Fruit fly (Drosophila melanogaster) whole organism: ENCODE measurements around the gene CG17652.

ENCODE experiments used
- CG8478 ChIP-seq: fragments of >200 bp; optimal IDR thresholded peaks from 2 replicates; lab custom pipeline; 2018; ENCODE audit warnings: inconsistent platforms
- Dll ChIP-seq: fragments of >200 bp; optimal IDR thresholded peaks from 2 replicates; lab custom pipeline; 2017
- EcR ChIP-seq, 2 experiments: fragments of >200 bp; optimal IDR thresholded peaks; 2 replicates each; lab custom pipeline; 2017; ENCODE audit warnings: missing biosample characterization in 2 of 2, missing genetic modification characterization in 2 of 2, missing genetic modification reagents in 2 of 2
- pan ChIP-seq: fragments of >200 bp; optimal IDR thresholded peaks from 2 replicates; lab custom pipeline; 2017
- psq ChIP-seq: fragments of >200 bp; optimal IDR thresholded peaks from 2 replicates; lab custom pipeline; 2017
- usp ChIP-seq: fragments of >200 bp; optimal IDR thresholded peaks from 2 replicates; lab custom pipeline; 2017; ENCODE audit warnings: missing biosample characterization, missing genetic modification characterization, mixed read lengths

DNA sequence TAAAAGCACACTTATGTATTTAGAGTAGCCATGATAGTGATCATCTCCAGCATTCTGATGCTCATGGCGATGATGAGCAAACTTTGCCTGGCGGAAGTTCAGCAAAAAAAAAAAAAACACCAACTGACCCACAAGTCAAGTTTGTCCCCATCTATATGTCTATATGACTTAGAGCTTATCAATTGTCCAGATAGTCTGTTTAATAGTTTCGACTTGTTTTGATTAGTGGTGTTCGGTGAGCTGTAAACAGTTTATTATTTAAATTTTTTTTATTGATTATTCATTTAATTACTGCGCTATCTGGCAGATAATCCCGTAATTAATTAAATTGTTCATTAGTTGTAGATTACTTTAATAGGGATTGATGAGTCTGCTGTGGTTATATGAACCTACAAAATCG lies 11.6 kb upstream of the CG17652 start:
- TF ChIP-seq pan (lab: Kevin White, UChicago) = no peak
- TF ChIP-seq EcR (GFP tag; optimal IDR thresholded peaks at IDR 0.05; lab: Kevin White, UChicago) = no peak
- no peak for TF ChIP-seq psq
- no peak for TF ChIP-seq CG8478
- no peak for TF ChIP-seq usp (GFP tag; lab: Kevin White, UChicago)
- no peak for TF ChIP-seq Dll (lab: Kevin White, UChicago)
